Fruit fly (Drosophila melanogaster) whole organism, embryonic: Measurements from ENCODE around the gene CG6937.

ENCODE experiments used
- Atf-2 ChIP-seq: fragments of 200-800 bp; sonication (Bioruptor generic); optimal IDR thresholded peaks from 2 replicates; lab custom pipeline; 2016; ENCODE audit warnings: missing biosample characterization, missing genetic modification characterization
- CG10543 ChIP-seq: fragments of 200-800 bp; sonication (Bioruptor generic); optimal IDR thresholded peaks from 3 replicates; lab custom pipeline; 2017; ENCODE audit warnings: missing biosample characterization, mild to moderate bottlenecking, missing genetic modification characterization, moderate library complexity
- CG11504 ChIP-seq: fragments of 200-800 bp; sonication (Bioruptor generic); optimal IDR thresholded peaks from 3 replicates; lab custom pipeline; 2019; ENCODE audit warnings: missing biosample characterization, mild to moderate bottlenecking, missing genetic modification characterization, moderate library complexity
- CG11696 ChIP-seq: fragments of 200-800 bp; sonication (Bioruptor generic); IDR thresholded peaks from 2 replicates; pipeline ENCODE4 v1.3.6; 2022; ENCODE audit warnings: missing biosample characterization, missing genetic modification characterization
- CG11723 ChIP-seq: fragments of 200-800 bp; sonication (Bioruptor generic); optimal IDR thresholded peaks from 2 replicates; lab custom pipeline; 2017; ENCODE audit warnings: missing biosample characterization, mild to moderate bottlenecking, missing genetic modification characterization
- CG13287 ChIP-seq: fragments of 200-800 bp; sonication (Bioruptor generic); IDR thresholded peaks from 2 replicates; pipeline ENCODE4 v1.3.6; 2022; ENCODE audit warnings: missing biosample characterization, missing genetic modification characterization; ENCODE audit not compliant: partially characterized antibody
- CG16779 ChIP-seq: fragments of 200-800 bp; sonication (Bioruptor generic); IDR thresholded peaks from 2 replicates; pipeline ENCODE4 v1.3.6; 2022; ENCODE audit warnings: missing biosample characterization, missing genetic modification characterization
- CG17186 ChIP-seq: fragments of 200-800 bp; sonication (Bioruptor generic); optimal IDR thresholded peaks from 3 replicates; lab custom pipeline; 2017; ENCODE audit warnings: missing biosample characterization, missing genetic modification reagents, missing genetic modification characterization
- CG1792 ChIP-seq: fragments of 200-800 bp; sonication (Bioruptor generic); optimal IDR thresholded peaks from 2 replicates; lab custom pipeline; 2016; ENCODE audit warnings: missing biosample characterization, missing genetic modification characterization
- CG34224 ChIP-seq: fragments of 200-800 bp; sonication (Bioruptor generic); IDR thresholded peaks from 3 replicates; pipeline ENCODE4 v1.3.6; 2022; ENCODE audit warnings: missing biosample characterization, missing genetic modification characterization; ENCODE audit not compliant: partially characterized antibody
- CG4707 ChIP-seq: fragments of 200-800 bp; sonication (Bioruptor generic); optimal IDR thresholded peaks from 2 replicates; lab custom pipeline; 2018; ENCODE audit warnings: missing biosample characterization, mild to moderate bottlenecking, missing genetic modification characterization, moderate library complexity
- CG6254 ChIP-seq: fragments of 200-800 bp; sonication (Bioruptor generic); optimal IDR thresholded peaks from 3 replicates; lab custom pipeline; 2017; ENCODE audit warnings: mild to moderate bottlenecking, missing biosample characterization, missing genetic modification reagents, missing genetic modification characterization
- CG6791 ChIP-seq: fragments of 200-800 bp; sonication (Bioruptor generic); IDR thresholded peaks from 3 replicates; pipeline ENCODE4 v1.3.6; 2022; ENCODE audit warnings: missing biosample characterization, missing genetic modification characterization; ENCODE audit not compliant: partially characterized antibody
- CG8478 ChIP-seq: fragments of >200 bp; optimal IDR thresholded peaks from 2 replicates; lab custom pipeline; 2018
- CG9727 ChIP-seq: fragments of 200-800 bp; sonication (Bioruptor generic); optimal IDR thresholded peaks from 3 replicates; lab custom pipeline; 2017; ENCODE audit warnings: missing biosample characterization, mild to moderate bottlenecking, missing genetic modification characterization
- CG9797 ChIP-seq: fragments of 200-800 bp; sonication (Bioruptor generic); optimal IDR thresholded peaks from 3 replicates; lab custom pipeline; 2018; ENCODE audit warnings: missing biosample characterization, mild to moderate bottlenecking, missing genetic modification characterization
- CG9932 ChIP-seq: fragments of 200-800 bp; sonication (Bioruptor generic); IDR thresholded peaks from 2 replicates; pipeline ENCODE4 v1.3.6; 2022; ENCODE audit warnings: missing biosample characterization, missing genetic modification characterization
- Fer2 ChIP-seq: fragments of 200-800 bp; sonication (Bioruptor generic); optimal IDR thresholded peaks from 2 replicates; lab custom pipeline; 2018; ENCODE audit warnings: missing biosample characterization, mild to moderate bottlenecking, missing genetic modification characterization, moderate library complexity
- Gsc ChIP-seq: fragments of 200-800 bp; sonication (Bioruptor generic); IDR thresholded peaks from 2 replicates; pipeline ENCODE4 v1.3.6; 2022; ENCODE audit warnings: missing biosample characterization, missing genetic modification characterization
- HHEX ChIP-seq: fragments of 200-800 bp; sonication (Bioruptor generic); optimal IDR thresholded peaks from 3 replicates; lab custom pipeline; 2017; ENCODE audit warnings: missing biosample characterization, mild to moderate bottlenecking, missing genetic modification characterization, missing genetic modification reagents
- Hand ChIP-seq: fragments of 200-800 bp; sonication (Bioruptor generic); optimal IDR thresholded peaks from 2 replicates; lab custom pipeline; 2017; ENCODE audit warnings: mild to moderate bottlenecking, missing biosample characterization, missing genetic modification reagents, missing genetic modification characterization
- Kr ChIP-seq: fragments of 200-800 bp; sonication (Bioruptor generic); optimal IDR thresholded peaks from 2 replicates; lab custom pipeline; 2017; ENCODE audit warnings: missing biosample characterization, mild to moderate bottlenecking, missing genetic modification characterization
- Lhr ChIP-seq: fragments of 200-800 bp; sonication (Bioruptor generic); optimal IDR thresholded peaks from 3 replicates; lab custom pipeline; 2017; ENCODE audit warnings: mild to moderate bottlenecking, missing biosample characterization, missing genetic modification reagents, missing genetic modification characterization
- Lpt ChIP-seq: fragments of >200 bp; optimal IDR thresholded peaks from 2 replicates; lab custom pipeline; 2018; ENCODE audit warnings: missing biosample characterization, missing genetic modification characterization
- Myb ChIP-seq: fragments of 200-800 bp; sonication (Bioruptor generic); optimal IDR thresholded peaks from 2 replicates; lab custom pipeline; 2016; ENCODE audit warnings: missing biosample characterization, missing genetic modification characterization
- Optix ChIP-seq: fragments of 200-800 bp; sonication (Bioruptor generic); IDR thresholded peaks from 3 replicates; pipeline ENCODE4 v1.3.6; 2022; ENCODE audit warnings: missing biosample characterization, missing genetic modification characterization
- PHDP ChIP-seq: fragments of 200-800 bp; sonication (Bioruptor generic); optimal IDR thresholded peaks from 3 replicates; lab custom pipeline; 2018; ENCODE audit warnings: missing biosample characterization, mild to moderate bottlenecking, missing genetic modification characterization, moderate library complexity
- Sry-β ChIP-seq: fragments of 200-800 bp; sonication (Bioruptor generic); optimal IDR thresholded peaks from 2 replicates; lab custom pipeline; 2018; ENCODE audit warnings: missing biosample characterization, mild to moderate bottlenecking, missing genetic modification characterization, moderate library complexity
- ash1 ChIP-seq: fragments of 200-800 bp; sonication (Bioruptor generic); optimal IDR thresholded peaks from 2 replicates; lab custom pipeline; 2018; ENCODE audit warnings: missing biosample characterization, mild to moderate bottlenecking, missing genetic modification characterization
- bbx ChIP-seq: fragments of 200-800 bp; sonication (Bioruptor generic); IDR thresholded peaks from 2 replicates; pipeline ENCODE4 v1.3.6; 2022; ENCODE audit warnings: missing biosample characterization, missing genetic modification characterization; ENCODE audit not compliant: partially characterized antibody
- bigmax ChIP-seq: fragments of 200-800 bp; sonication (Bioruptor generic); optimal IDR thresholded peaks from 2 replicates; lab custom pipeline; 2018; ENCODE audit warnings: missing biosample characterization, mild to moderate bottlenecking, missing genetic modification characterization
- cas ChIP-seq: fragments of 200-800 bp; sonication (Bioruptor generic); IDR thresholded peaks from 2 replicates; pipeline ENCODE4 v1.3.6; 2022; ENCODE audit warnings: missing biosample characterization, missing genetic modification characterization
- dimm ChIP-seq: fragments of 200-800 bp; sonication (Bioruptor generic); IDR thresholded peaks from 2 replicates; pipeline ENCODE4 v1.3.6; 2022; ENCODE audit warnings: missing biosample characterization, missing genetic modification characterization
- disco-r ChIP-seq: fragments of 200-800 bp; sonication (Bioruptor generic); optimal IDR thresholded peaks from 2 replicates; lab custom pipeline; 2016; ENCODE audit warnings: missing biosample characterization, missing genetic modification characterization
- ems ChIP-seq: fragments of 200-800 bp; sonication (Bioruptor generic); optimal IDR thresholded peaks from 3 replicates; lab custom pipeline; 2016; ENCODE audit warnings: missing biosample characterization, missing genetic modification characterization
- en ChIP-seq: fragments of 200-800 bp; sonication (Bioruptor generic); optimal IDR thresholded peaks from 2 replicates; lab custom pipeline; 2016; ENCODE audit warnings: missing biosample characterization, missing genetic modification characterization
- ewg ChIP-seq: fragments of 200-800 bp; sonication (Bioruptor generic); optimal IDR thresholded peaks from 3 replicates; lab custom pipeline; 2017; ENCODE audit warnings: mild to moderate bottlenecking, missing biosample characterization, missing genetic modification reagents, missing genetic modification characterization
- fd3F ChIP-seq: fragments of 200-800 bp; sonication (Bioruptor generic); optimal IDR thresholded peaks from 2 replicates; lab custom pipeline; 2018; ENCODE audit warnings: missing biosample characterization, mild to moderate bottlenecking, missing genetic modification characterization, moderate library complexity
- gsb ChIP-seq: fragments of 200-800 bp; sonication (Bioruptor generic); IDR thresholded peaks from 2 replicates; pipeline ENCODE4 v1.3.6; 2022; ENCODE audit warnings: missing biosample characterization, missing genetic modification characterization
- gt ChIP-seq: fragments of 200-800 bp; sonication (Bioruptor generic); IDR thresholded peaks from 2 replicates; pipeline ENCODE4 v1.3.6; 2022; ENCODE audit warnings: missing biosample characterization, missing genetic modification characterization
- ken ChIP-seq: fragments of 200-800 bp; sonication (Bioruptor generic); IDR thresholded peaks from 3 replicates; pipeline ENCODE4 v1.3.6; 2022; ENCODE audit warnings: missing biosample characterization, missing genetic modification characterization
- nau ChIP-seq: fragments of 200-800 bp; sonication (Bioruptor generic); optimal IDR thresholded peaks from 3 replicates; lab custom pipeline; 2017; ENCODE audit warnings: missing biosample characterization, mild to moderate bottlenecking, missing genetic modification characterization, missing genetic modification reagents
- onecut ChIP-seq: fragments of 200-800 bp; sonication (Bioruptor generic); IDR thresholded peaks from 2 replicates; pipeline ENCODE4 v1.3.6; 2022; ENCODE audit warnings: missing biosample characterization, missing genetic modification characterization
- pan ChIP-seq, 4 experiments: fragments of >200 bp in 3 of 4; fragments of 200-800 bp in 1 of 4; sonication (Bioruptor generic) in 1 of 4; optimal IDR thresholded peaks in 3 of 4; IDR thresholded peaks in 1 of 4; 2 replicates each; pipeline versions ENCODE4 v1.3.6 to Lab custom; 2017 to 2022; ENCODE audit warnings: missing biosample characterization in 2 of 4, missing genetic modification characterization in 2 of 4, mixed read lengths in 1 of 4
- pum ChIP-seq: fragments of 200-800 bp; sonication (Bioruptor generic); optimal IDR thresholded peaks from 2 replicates; lab custom pipeline; 2016; ENCODE audit warnings: missing biosample characterization, missing genetic modification characterization
- sens-2 ChIP-seq: fragments of 200-800 bp; sonication (Bioruptor generic); IDR thresholded peaks from 2 replicates; pipeline ENCODE4 v1.3.6; 2022; ENCODE audit warnings: missing biosample characterization, missing genetic modification characterization
- sqz ChIP-seq: fragments of 200-800 bp; sonication (Bioruptor generic); optimal IDR thresholded peaks from 3 replicates; lab custom pipeline; 2018; ENCODE audit warnings: missing biosample characterization, mild to moderate bottlenecking, missing genetic modification characterization
- unc-4 ChIP-seq: fragments of 200-800 bp; sonication (Bioruptor generic); IDR thresholded peaks from 2 replicates; pipeline ENCODE4 v1.3.6; 2022; ENCODE audit warnings: missing biosample characterization, missing genetic modification characterization; ENCODE audit not compliant: partially characterized antibody
- yki ChIP-seq: fragments of >200 bp; optimal IDR thresholded peaks from 3 replicates; lab custom pipeline; 2018

The CG6937 gene

DNA sequence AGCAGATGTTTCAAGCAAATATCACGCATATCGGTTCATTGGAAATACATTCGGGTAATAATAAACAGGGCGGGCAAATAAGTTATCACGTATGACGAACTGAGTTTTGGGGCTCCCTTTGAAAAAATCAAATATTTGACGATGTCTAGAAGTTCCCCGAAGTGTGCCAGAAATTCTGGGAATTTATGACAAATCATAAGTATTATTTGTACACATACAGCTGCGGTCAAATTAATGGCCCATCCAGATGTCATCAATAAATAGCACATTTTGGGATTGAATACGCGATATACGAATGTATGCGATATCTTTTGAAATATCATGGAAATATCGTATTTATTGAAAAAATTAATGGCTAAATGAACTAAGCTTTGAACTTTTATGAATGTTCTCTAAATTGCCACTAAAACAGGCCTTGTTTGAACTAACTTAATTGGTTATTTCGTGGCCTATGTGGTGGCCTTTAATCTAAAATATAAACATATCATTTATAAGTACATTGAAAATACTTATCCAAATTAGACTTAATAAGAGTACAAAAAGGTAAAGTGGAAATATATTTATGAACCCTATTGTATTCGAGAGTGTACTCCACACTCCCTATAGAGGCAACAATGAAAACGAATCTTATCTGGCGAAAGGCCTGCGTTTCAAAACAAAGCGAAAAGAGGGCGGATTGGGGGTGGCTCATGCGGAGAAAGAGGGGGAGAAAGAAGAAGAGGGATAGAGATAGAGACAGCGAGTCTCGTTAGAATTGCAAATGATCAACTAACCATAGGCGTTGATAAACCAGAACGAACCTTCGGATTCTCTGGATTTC lies 41.2 kb downstream of the CG6937 start (continued):
- TF ChIP-seq CG11504 (tag; lab: Kevin White, UChicago) = peak; percentile 76
- TF ChIP-seq HHEX (GFP tag; lab: Kevin White, UChicago) = peak; percentile 41
- no peak for TF ChIP-seq CG13287 (GFP tag; lab: Robert Waterston, UW)
- TF ChIP-seq Lhr = no peak
- TF ChIP-seq ewg (GFP tag; lab: Kevin White, UChicago) = peak; percentile 8
- TF ChIP-seq CG9932 = no peak
- TF ChIP-seq Kr (GFP tag; lab: Kevin White, UChicago) = no peak
- no peak for TF ChIP-seq Gsc
- no peak for TF ChIP-seq gt (GFP tag; lab: Robert Waterston, UW)
- TF ChIP-seq onecut (GFP tag; lab: Robert Waterston, UW) = no peak
- TF ChIP-seq nau (GFP tag; lab: Kevin White, UChicago) = peak; percentile 32
- no peak for TF ChIP-seq bigmax (GFP tag; lab: Kevin White, UChicago)
- no peak for TF ChIP-seq CG34224 (GFP tag; lab: Robert Waterston, UW)
- no peak for TF ChIP-seq Lpt (GFP tag; lab: Kevin White, UChicago)
- no peak for TF ChIP-seq Optix (GFP tag; lab: Robert Waterston, UW)
- TF ChIP-seq CG6791 = no peak
- TF ChIP-seq Atf-2 (GFP tag; lab: Kevin White, UChicago) = no peak
- TF ChIP-seq CG8478 (lab: Kevin White, UChicago) = no peak
- no peak for TF ChIP-seq Fer2
- TF ChIP-seq unc-4 (GFP tag; lab: Robert Waterston, UW) = no peak
- TF ChIP-seq ken (GFP tag; lab: Robert Waterston, UW) = no peak
- no peak for TF ChIP-seq bbx (GFP tag; lab: Robert Waterston, UW)
- TF ChIP-seq yki = no peak
- TF ChIP-seq cas = no peak
- TF ChIP-seq ash1 (GFP tag; lab: Kevin White, UChicago) = no peak
- no peak for TF ChIP-seq sens-2 (GFP tag; lab: Robert Waterston, UW)
- TF ChIP-seq dimm (GFP tag; lab: Robert Waterston, UW) = no peak
- no peak for TF ChIP-seq Myb
- TF ChIP-seq pan (optimal IDR thresholded peaks at IDR 0.05; lab: Kevin White, UChicago) = no peak
- no peak for TF ChIP-seq pan (GFP tag; optimal IDR thresholded peaks at IDR 0.05 in 1 of 2, IDR thresholded peaks at IDR 0.05 in 1 of 2)
- TF ChIP-seq CG4707 (GFP tag; lab: Kevin White, UChicago) = no peak
- peak; percentile 70 for TF ChIP-seq CG11696
- TF ChIP-seq CG1792 (GFP tag; lab: Kevin White, UChicago) = no peak
- peak; percentile 66 for TF ChIP-seq CG9727 (GFP tag; lab: Kevin White, UChicago)
- TF ChIP-seq CG6254 = peak; percentile 64
- TF ChIP-seq pum (GFP tag; lab: Kevin White, UChicago) = no peak
- TF ChIP-seq en (GFP tag; lab: Kevin White, UChicago) = no peak
- TF ChIP-seq fd3F (GFP tag; lab: Kevin White, UChicago) = no peak
- no peak for TF ChIP-seq CG16779
- TF ChIP-seq CG9797 = no peak
- no peak for TF ChIP-seq CG10543 (GFP tag; lab: Kevin White, UChicago)
- no peak for TF ChIP-seq ems (GFP tag; lab: Kevin White, UChicago)
- no peak for TF ChIP-seq disco-r (GFP tag; lab: Kevin White, UChicago)
- peak; percentile 8 for TF ChIP-seq CG11723 (GFP tag; lab: Kevin White, UChicago)
- TF ChIP-seq CG17186 = no peak
- TF ChIP-seq gsb (GFP tag; lab: Robert Waterston, UW) = no peak
- TF ChIP-seq sqz = no peak
- peak; percentile 46 for TF ChIP-seq PHDP (tag; lab: Kevin White, UChicago)
- TF ChIP-seq Sry-β = no peak
- TF ChIP-seq Hand = no peak
